Worm (Caenorhabditis elegans) whole organism, L4 larva: ENCODE measurements around the gene cbp-3.

Experiments used
- aha-1 ChIP-seq: fragments of 150-350 bp; peaks from one replicate; lab custom pipeline; 2014; ENCODE audit warnings: missing biosample characterization, missing genetic modification characterization
- snpc-4 ChIP-seq: fragments of 150-350 bp; optimal IDR thresholded peaks from 2 replicates; lab custom pipeline; 2014; ENCODE audit warnings: missing biosample characterization, missing genetic modification characterization
- unc-39 ChIP-seq: sonication (generic microtip); optimal IDR thresholded peaks from 2 replicates; lab custom pipeline; 2017; ENCODE audit warnings: missing biosample characterization, missing genetic modification characterization

ce11 chrIII:9946806-9947419 lies 33.1 kb downstream of the cbp-3 start, which contains the start of gene K03H1.7:
- TF ChIP-seq unc-39 (no peak), snpc-4 (tag; lab: Kevin White, UChicago) (no peak), aha-1 (tag; lab: Kevin White, UChicago) (peak; percentile 5)
